Fruit fly (Drosophila melanogaster) whole organism, embryonic: Measurements from ENCODE around the gene CG13896.
A peak's percentile ranks its signal among the peaks of the same experiment; 100 is the strongest.

Experiments used
- Awh ChIP-seq: fragments of 200-800 bp; sonication (Bioruptor generic); IDR thresholded peaks from 2 replicates; pipeline ENCODE4, ENCODE4 v1.3.6; 2022; ENCODE audit warnings: missing biosample characterization, missing genetic modification characterization
- CG10543 ChIP-seq: fragments of 200-800 bp; sonication (Bioruptor generic); optimal IDR thresholded peaks from 3 replicates; lab custom pipeline; 2017; ENCODE audit warnings: missing biosample characterization, mild to moderate bottlenecking, missing genetic modification characterization, moderate library complexity
- CG10654 ChIP-seq: fragments of 200-800 bp; sonication (Bioruptor generic); optimal IDR thresholded peaks from 2 replicates; lab custom pipeline; 2016; ENCODE audit warnings: missing biosample characterization, missing genetic modification characterization
- CG11504 ChIP-seq: fragments of 200-800 bp; sonication (Bioruptor generic); optimal IDR thresholded peaks from 3 replicates; lab custom pipeline; 2019; ENCODE audit warnings: missing biosample characterization, mild to moderate bottlenecking, missing genetic modification characterization, moderate library complexity
- CG13296 ChIP-seq: fragments of 200-800 bp; sonication (Bioruptor generic); optimal IDR thresholded peaks from 3 replicates; lab custom pipeline; 2018; ENCODE audit warnings: missing biosample characterization, mild to moderate bottlenecking, missing genetic modification characterization
- CG15269 ChIP-seq: fragments of 200-800 bp; sonication (Bioruptor generic); optimal IDR thresholded peaks from 2 replicates; lab custom pipeline; 2018; ENCODE audit warnings: missing biosample characterization, mild to moderate bottlenecking, missing genetic modification characterization, moderate library complexity
- CG17802 ChIP-seq: fragments of 200-800 bp; sonication (Bioruptor generic); optimal IDR thresholded peaks from 2 replicates; lab custom pipeline; 2018; ENCODE audit warnings: missing biosample characterization, mild to moderate bottlenecking, missing genetic modification characterization, moderate library complexity
- CG18619 ChIP-seq: fragments of 200-800 bp; sonication (Bioruptor generic); optimal IDR thresholded peaks from 3 replicates; lab custom pipeline; 2017; ENCODE audit warnings: missing biosample characterization, mild to moderate bottlenecking, missing genetic modification characterization
- CG2712 ChIP-seq: fragments of 200-800 bp; optimal IDR thresholded peaks from 3 replicates; lab custom pipeline; 2019; ENCODE audit warnings: missing biosample characterization, mild to moderate bottlenecking, missing genetic modification characterization, moderate library complexity
- CG31224 ChIP-seq: fragments of 200-800 bp; sonication (Bioruptor generic); IDR thresholded peaks from 2 replicates; pipeline ENCODE4 v1.3.6; 2022; ENCODE audit warnings: missing biosample characterization, missing genetic modification characterization
- CG31365 ChIP-seq: fragments of 200-800 bp; sonication (Bioruptor generic); optimal IDR thresholded peaks from 2 replicates; lab custom pipeline; 2018; ENCODE audit warnings: missing biosample characterization, mild to moderate bottlenecking, missing genetic modification characterization
- CG31441 ChIP-seq: fragments of 200-800 bp; sonication (Bioruptor generic); IDR thresholded peaks from 2 replicates; pipeline ENCODE4 v1.3.6; 2022; ENCODE audit warnings: missing biosample characterization, missing genetic modification characterization
- CG32772 ChIP-seq: fragments of 200-800 bp; sonication (Bioruptor generic); IDR thresholded peaks from 2 replicates; pipeline ENCODE4 v1.3.6; 2022; ENCODE audit warnings: missing biosample characterization, missing genetic modification characterization
- CG34376 ChIP-seq: fragments of 200-800 bp; sonication (Bioruptor generic); optimal IDR thresholded peaks from 2 replicates; lab custom pipeline; 2018; ENCODE audit warnings: missing biosample characterization, mild to moderate bottlenecking, missing genetic modification characterization
- CG6813 ChIP-seq: fragments of 200-800 bp; sonication (Bioruptor generic); optimal IDR thresholded peaks from 2 replicates; lab custom pipeline; 2017; ENCODE audit warnings: missing biosample characterization, missing genetic modification characterization, mild to moderate bottlenecking, moderate library complexity, missing genetic modification reagents
- CG7357 ChIP-seq: fragments of 200-800 bp; sonication (Bioruptor generic); IDR thresholded peaks from 3 replicates; pipeline ENCODE4 v1.3.6; 2022; ENCODE audit warnings: missing biosample characterization, missing genetic modification characterization
- CG7745 ChIP-seq: fragments of 200-800 bp; sonication (Bioruptor generic); optimal IDR thresholded peaks from 2 replicates; lab custom pipeline; 2018; ENCODE audit warnings: missing biosample characterization, mild to moderate bottlenecking, missing genetic modification characterization, moderate library complexity
- CG8359 ChIP-seq: fragments of 200-800 bp; sonication (Bioruptor generic); optimal IDR thresholded peaks from 2 replicates; lab custom pipeline; 2017; ENCODE audit warnings: missing biosample characterization, mild to moderate bottlenecking, missing genetic modification characterization, borderline replicate concordance
- CG9609 ChIP-seq: fragments of 200-800 bp; sonication (Bioruptor generic); optimal IDR thresholded peaks from 3 replicates; lab custom pipeline; 2016; ENCODE audit warnings: missing biosample characterization, missing genetic modification characterization
- CG9727 ChIP-seq: fragments of 200-800 bp; sonication (Bioruptor generic); optimal IDR thresholded peaks from 3 replicates; lab custom pipeline; 2017; ENCODE audit warnings: missing biosample characterization, mild to moderate bottlenecking, missing genetic modification characterization
- Camta ChIP-seq: fragments of 200-800 bp; sonication (Bioruptor generic); optimal IDR thresholded peaks from 2 replicates; lab custom pipeline; 2016; ENCODE audit warnings: missing biosample characterization, missing genetic modification characterization
- CkIIα-i1 ChIP-seq: fragments of 200-800 bp; sonication (Bioruptor generic); IDR thresholded peaks from 2 replicates; pipeline ENCODE4 v1.3.6; 2022; ENCODE audit warnings: missing biosample characterization, missing genetic modification characterization
- CoRest ChIP-seq: fragments of 200-800 bp; sonication (Bioruptor generic); optimal IDR thresholded peaks from 3 replicates; lab custom pipeline; 2018; ENCODE audit warnings: missing biosample characterization, mild to moderate bottlenecking, missing genetic modification characterization, moderate library complexity
- CrebB ChIP-seq: fragments of 200-800 bp; sonication (Bioruptor generic); optimal IDR thresholded peaks from 3 replicates; lab custom pipeline; 2018; ENCODE audit warnings: missing biosample characterization, mild to moderate bottlenecking, missing genetic modification characterization
- HLH4C ChIP-seq: fragments of 200-800 bp; sonication (Bioruptor generic); IDR thresholded peaks from 3 replicates; pipeline ENCODE4 v1.3.6; 2022; ENCODE audit warnings: missing biosample characterization, missing genetic modification characterization; ENCODE audit not compliant: partially characterized antibody
- HmgD ChIP-seq: fragments of 200-800 bp; sonication (Bioruptor generic); optimal IDR thresholded peaks from 3 replicates; lab custom pipeline; 2016; ENCODE audit warnings: missing biosample characterization, missing genetic modification characterization
- Hr51 ChIP-seq, 2 experiments: fragments of 200-800 bp; sonication (Bioruptor generic); optimal IDR thresholded peaks; 2 replicates in 1 of 2; 3 replicates in 1 of 2; lab custom pipeline; 2016 to 2018; ENCODE audit warnings: missing biosample characterization in 2 of 2, missing genetic modification characterization in 2 of 2, mild to moderate bottlenecking in 1 of 2, moderate library complexity in 1 of 2
- Hr78 ChIP-seq, 2 experiments: fragments of 200-800 bp in 1 of 2; fragments of >200 bp in 1 of 2; sonication (Bioruptor generic) in 1 of 2; optimal IDR thresholded peaks; 2 replicates each; lab custom pipeline; 2017 to 2019; ENCODE audit warnings: missing biosample characterization in 2 of 2, missing genetic modification characterization in 2 of 2, mild to moderate bottlenecking in 1 of 2, moderate library complexity in 1 of 2
- MTF-1 ChIP-seq: fragments of 200-800 bp; sonication (Bioruptor generic); optimal IDR thresholded peaks from 2 replicates; lab custom pipeline; 2018; ENCODE audit warnings: missing biosample characterization, mild to moderate bottlenecking, missing genetic modification characterization, borderline replicate concordance
- Nf-YB ChIP-seq: fragments of 200-800 bp; sonication (Bioruptor generic); optimal IDR thresholded peaks from 3 replicates; lab custom pipeline; 2019; ENCODE audit warnings: missing biosample characterization, mild to moderate bottlenecking, missing genetic modification characterization, moderate library complexity
- NfI ChIP-seq: fragments of 200-800 bp; sonication (Bioruptor generic); optimal IDR thresholded peaks from 3 replicates; lab custom pipeline; 2018; ENCODE audit warnings: missing biosample characterization, mild to moderate bottlenecking, missing genetic modification characterization, moderate library complexity
- Xbp1 ChIP-seq: fragments of 200-800 bp; sonication (Bioruptor generic); optimal IDR thresholded peaks from 3 replicates; lab custom pipeline; 2016; ENCODE audit warnings: missing biosample characterization, mild to moderate bottlenecking, missing genetic modification characterization
- Xrp1 ChIP-seq: fragments of 200-800 bp; sonication (Bioruptor generic); IDR thresholded peaks from 2 replicates; pipeline ENCODE4 v1.3.6; 2022; ENCODE audit warnings: missing biosample characterization, missing genetic modification characterization
- bowl ChIP-seq: fragments of 200-800 bp; sonication (Bioruptor generic); IDR thresholded peaks from 2 replicates; pipeline ENCODE4 v1.3.6; 2022; ENCODE audit warnings: missing biosample characterization, missing genetic modification characterization
- chm ChIP-seq: fragments of 200-800 bp; sonication (Bioruptor generic); IDR thresholded peaks from 2 replicates; pipeline ENCODE4 v1.3.6; 2022; ENCODE audit warnings: missing biosample characterization, missing genetic modification characterization
- chn ChIP-seq: fragments of 200-800 bp; sonication (Bioruptor generic); optimal IDR thresholded peaks from 2 replicates; lab custom pipeline; 2016; ENCODE audit warnings: missing biosample characterization, missing genetic modification characterization
- esg ChIP-seq: fragments of 200-800 bp; sonication (Bioruptor generic); conservative IDR thresholded peaks from 2 replicates; pipeline ENCODE4 v1.3.6; 2022; ENCODE audit warnings: missing biosample characterization, missing genetic modification characterization
- eve ChIP-seq, 2 experiments: fragments of >200 bp; optimal IDR thresholded peaks; 2 replicates each; lab custom pipeline; 2017; ENCODE audit warnings: missing biosample characterization in 2 of 2, missing genetic modification characterization in 2 of 2
- fd102C ChIP-seq: fragments of 200-800 bp; sonication (Bioruptor generic); optimal IDR thresholded peaks from 2 replicates; lab custom pipeline; 2018; ENCODE audit warnings: missing biosample characterization, mild to moderate bottlenecking, missing genetic modification characterization, moderate library complexity
- jumu ChIP-seq: fragments of 200-800 bp; sonication (Bioruptor generic); optimal IDR thresholded peaks from 3 replicates; lab custom pipeline; 2016; ENCODE audit warnings: missing biosample characterization, missing genetic modification characterization
- lola ChIP-seq, 3 experiments: fragments of >200 bp in 2 of 3; fragments of 200-800 bp in 1 of 3; sonication (Bioruptor generic) in 1 of 3; optimal IDR thresholded peaks; 2 replicates each; lab custom pipeline; 2017 to 2019; ENCODE audit warnings: missing biosample characterization in 3 of 3, missing genetic modification characterization in 3 of 3, mild to moderate bottlenecking in 1 of 3, moderate library complexity in 1 of 3
- mld ChIP-seq: fragments of 200-800 bp; sonication (Bioruptor generic); IDR thresholded peaks from 3 replicates; pipeline ENCODE4 v1.3.6; 2022; ENCODE audit warnings: missing biosample characterization, missing genetic modification characterization; ENCODE audit not compliant: partially characterized antibody
- nau ChIP-seq: fragments of 200-800 bp; sonication (Bioruptor generic); optimal IDR thresholded peaks from 3 replicates; lab custom pipeline; 2017; ENCODE audit warnings: missing biosample characterization, mild to moderate bottlenecking, missing genetic modification characterization, missing genetic modification reagents
- ro ChIP-seq: fragments of 200-800 bp; sonication (Bioruptor generic); IDR thresholded peaks from 2 replicates; pipeline ENCODE4 v1.3.6; 2022; ENCODE audit warnings: missing biosample characterization, missing genetic modification characterization
- slbo ChIP-seq: fragments of 200-800 bp; sonication (Bioruptor generic); IDR thresholded peaks from 2 replicates; pipeline ENCODE4 v1.3.6; 2022; ENCODE audit warnings: missing biosample characterization, missing genetic modification characterization
- slp2 ChIP-seq: fragments of 200-800 bp; sonication (Bioruptor generic); optimal IDR thresholded peaks from 2 replicates; lab custom pipeline; 2016; ENCODE audit warnings: missing biosample characterization, missing genetic modification characterization
- sr ChIP-seq: fragments of 200-800 bp; sonication (Bioruptor generic); IDR thresholded peaks from 3 replicates; pipeline ENCODE4 v1.3.6; 2022; ENCODE audit warnings: missing biosample characterization, missing genetic modification characterization
- stc ChIP-seq: fragments of 200-800 bp; sonication (Bioruptor generic); IDR thresholded peaks from 2 replicates; pipeline ENCODE4 v1.3.6; 2022; ENCODE audit warnings: missing biosample characterization, missing genetic modification characterization
- zfh1 ChIP-seq: fragments of 200-800 bp; sonication (Bioruptor generic); IDR thresholded peaks from 3 replicates; pipeline ENCODE4 v1.3.6; 2022; ENCODE audit warnings: missing biosample characterization, missing genetic modification characterization

CG13896 gene

dm6 chr3L:745222-745942 lies 33.7 kb upstream of the CG13896 start (continued):
- TF ChIP-seq CG13296 (GFP tag; lab: Kevin White, UChicago) = no peak
- no peak for TF ChIP-seq CG31365 (tag; lab: Kevin White, UChicago)
- TF ChIP-seq jumu (GFP tag; lab: Kevin White, UChicago) = peak; percentile 16
- no peak for TF ChIP-seq chm (GFP tag; lab: Robert Waterston, UW)
- no peak for TF ChIP-seq CG18619 (GFP tag; lab: Kevin White, UChicago)
- peak; percentile 82 for TF ChIP-seq CG2712 (tag; lab: Kevin White, UChicago)
- no peak; the same call in 1 of the 2 replicates for TF ChIP-seq esg
- no peak for TF ChIP-seq fd102C (GFP tag; lab: Kevin White, UChicago)
- no peak for TF ChIP-seq CkIIα-i1 (GFP tag; lab: Robert Waterston, UW)
- TF ChIP-seq CG10543 (GFP tag; lab: Kevin White, UChicago) = no peak
- TF ChIP-seq NfI (GFP tag; lab: Kevin White, UChicago) = no peak
- TF ChIP-seq CG10654 (GFP tag; lab: Kevin White, UChicago) = peak; percentile 10
- TF ChIP-seq HmgD (GFP tag; lab: Kevin White, UChicago) = no peak
- TF ChIP-seq mld = no peak
- peak; percentile 4 to 16 for TF ChIP-seq Hr51 (GFP tag; optimal IDR thresholded peaks at IDR 0.05; lab: Kevin White, UChicago)
- peak; percentile 39 for TF ChIP-seq Xbp1 (GFP tag; lab: Kevin White, UChicago)
- no peak for TF ChIP-seq Awh (GFP tag; lab: Robert Waterston, UW)
- no peak for TF ChIP-seq CG34376 (GFP tag; lab: Kevin White, UChicago)
- peak; percentile 91 for TF ChIP-seq CG9727 (GFP tag; lab: Kevin White, UChicago)
- peak in 1 of 3 experiments; percentile 73 for TF ChIP-seq lola (GFP tag; optimal IDR thresholded peaks at IDR 0.05; lab: Kevin White, UChicago)
- TF ChIP-seq ro (GFP tag; lab: Robert Waterston, UW) = no peak
- TF ChIP-seq slp2 (GFP tag; lab: Kevin White, UChicago) = no peak
- no peak for TF ChIP-seq CG9609 (GFP tag; lab: Kevin White, UChicago)
- TF ChIP-seq chn (GFP tag; lab: Kevin White, UChicago) = peak; percentile 15
- no peak for TF ChIP-seq eve (GFP tag; optimal IDR thresholded peaks at IDR 0.05; lab: Kevin White, UChicago)
- no peak for TF ChIP-seq Nf-YB (GFP tag; lab: Kevin White, UChicago)
- TF ChIP-seq CG7357 (GFP tag; lab: Robert Waterston, UW) = no peak
- TF ChIP-seq CoRest (tag; lab: Kevin White, UChicago) = no peak
- no peak for TF ChIP-seq HLH4C (GFP tag; lab: Robert Waterston, UW)
- no peak for TF ChIP-seq CG7745 (tag; lab: Kevin White, UChicago)
- no peak for TF ChIP-seq MTF-1 (GFP tag; lab: Kevin White, UChicago)
- no peak for TF ChIP-seq CG32772
- TF ChIP-seq CG17802 (tag; lab: Kevin White, UChicago) = no peak
- TF ChIP-seq nau (GFP tag; lab: Kevin White, UChicago) = no peak
- no peak for TF ChIP-seq stc
- TF ChIP-seq CrebB (tag; lab: Kevin White, UChicago) = no peak
- no peak for TF ChIP-seq CG31224 (GFP tag; lab: Robert Waterston, UW)
- peak; percentile 56 for TF ChIP-seq CG11504
- TF ChIP-seq CG31441 (GFP tag; lab: Robert Waterston, UW) = peak; percentile 67
- TF ChIP-seq bowl = no peak
- no peak for TF ChIP-seq CG15269 (tag; lab: Kevin White, UChicago)
- TF ChIP-seq Hr78 (GFP tag; optimal IDR thresholded peaks at IDR 0.05; lab: Kevin White, UChicago) = no peak
- peak; percentile 69 for TF ChIP-seq zfh1 (GFP tag; lab: Robert Waterston, UW)
- no peak for TF ChIP-seq sr
- no peak for TF ChIP-seq CG8359 (GFP tag; lab: Kevin White, UChicago)
- TF ChIP-seq slbo = no peak
- no peak for TF ChIP-seq CG6813 (GFP tag; lab: Kevin White, UChicago)
- peak; percentile 35 for TF ChIP-seq Camta (GFP tag; lab: Kevin White, UChicago)
- TF ChIP-seq Xrp1 (GFP tag; lab: Robert Waterston, UW) = peak; percentile 69
